Worm (Caenorhabditis elegans): ENCODE measurements around the gene sma-4.

DNA sequence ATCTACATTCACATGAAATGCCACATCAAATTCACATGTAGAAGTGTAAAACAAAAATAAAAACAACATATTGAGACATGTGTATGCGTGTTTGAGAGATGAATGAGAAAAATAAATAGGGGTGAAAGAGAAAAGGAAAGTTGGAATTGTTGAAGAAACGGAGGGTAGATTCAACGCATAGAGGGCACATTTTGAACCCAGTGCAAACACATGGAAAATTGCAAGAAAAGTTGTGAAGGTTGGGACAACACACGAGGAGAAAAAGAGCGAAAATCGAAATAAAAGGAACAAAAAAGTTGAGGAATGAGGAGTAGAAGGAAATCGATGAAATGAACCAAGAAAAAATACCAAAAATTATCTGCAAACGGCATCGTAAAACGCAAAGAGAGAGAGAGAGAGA is 23.6 kb downstream of the sma-4 start:
- no peak for TF ChIP-seq ztf-11 (tag; optimal IDR thresholded peaks at IDR 0.05)
- TF ChIP-seq drap-1 (GFP tag; optimal IDR thresholded peaks at IDR 0.05), result no peak
- TF ChIP-seq unc-62 (GFP tag; optimal IDR thresholded peaks at IDR 0.05), result no peak
- TF ChIP-seq elt-1 (tag; optimal IDR thresholded peaks at IDR 0.05; ENCODE audit: borderline replicate concordance, insufficient read depth), result no peak
- no peak for TF ChIP-seq snpc-4 (tag; optimal IDR thresholded peaks at IDR 0.05)
- no peak for TF ChIP-seq lin-13 (tag; optimal IDR thresholded peaks at IDR 0.05)
- no peak for TF ChIP-seq pha-4 (tag; optimal IDR thresholded peaks at IDR 0.05)
- no peak for TF ChIP-seq nhr-12 (tag; optimal IDR thresholded peaks at IDR 0.05)
- TF ChIP-seq mep-1 (tag; optimal IDR thresholded peaks at IDR 0.05), result no peak
- TF ChIP-seq bed-3 (GFP tag; optimal IDR thresholded peaks at IDR 0.05), result no peak
- TF ChIP-seq nhr-237 (tag; optimal IDR thresholded peaks at IDR 0.05), result no peak
- no peak for TF ChIP-seq lsy-2 (tag; optimal IDR thresholded peaks at IDR 0.05)
- no peak for TF ChIP-seq ceh-43 (GFP tag; optimal IDR thresholded peaks at IDR 0.05)
- TF ChIP-seq elt-3 (tag; optimal IDR thresholded peaks at IDR 0.05), result no peak
